Worm (Caenorhabditis elegans) whole organism, L4 larva: ENCODE measurements around the gene K09E2.2.

ENCODE experiments used
- egl-27 ChIP-seq: sonication (generic microtip); optimal IDR thresholded peaks from 3 replicates; lab custom pipeline; 2017; ENCODE audit warnings: missing biosample characterization, missing genetic modification reagents, missing genetic modification characterization
- nhr-237 ChIP-seq: sonication (generic microtip); optimal IDR thresholded peaks from 2 replicates; lab custom pipeline; 2017; ENCODE audit warnings: missing biosample characterization, missing genetic modification characterization

DNA sequence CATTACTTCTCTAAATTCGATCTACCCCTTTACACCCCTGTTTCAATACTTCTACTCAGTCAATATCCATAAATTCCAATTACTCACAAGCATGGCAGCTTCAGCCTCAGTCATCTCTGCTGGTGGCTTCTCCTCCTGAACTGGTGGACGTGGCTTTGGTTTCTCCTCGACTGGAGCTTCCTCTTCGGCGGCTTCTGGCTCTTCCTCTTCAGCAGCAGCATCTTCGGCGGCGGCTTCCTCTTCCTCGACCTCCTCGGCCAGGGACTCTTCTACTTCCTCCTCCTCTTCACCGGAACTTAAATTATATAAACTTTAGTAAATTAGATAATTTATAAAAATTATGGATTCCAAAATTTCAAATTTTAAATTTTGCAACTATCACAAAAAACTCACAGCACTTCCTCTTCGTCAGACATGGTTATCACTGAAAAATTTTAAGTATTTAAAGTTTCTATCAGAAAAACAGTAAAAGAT lies 50.3 kb downstream of the K09E2.2 start, which contains the start of gene tnt-2:
- no peak for TF ChIP-seq egl-27 (tag; lab: Kevin White, UChicago)
- no peak for TF ChIP-seq nhr-237 (tag; lab: Kevin White, UChicago)
